Worm (Caenorhabditis elegans): ENCODE measurements around the gene R148.4.

DNA sequence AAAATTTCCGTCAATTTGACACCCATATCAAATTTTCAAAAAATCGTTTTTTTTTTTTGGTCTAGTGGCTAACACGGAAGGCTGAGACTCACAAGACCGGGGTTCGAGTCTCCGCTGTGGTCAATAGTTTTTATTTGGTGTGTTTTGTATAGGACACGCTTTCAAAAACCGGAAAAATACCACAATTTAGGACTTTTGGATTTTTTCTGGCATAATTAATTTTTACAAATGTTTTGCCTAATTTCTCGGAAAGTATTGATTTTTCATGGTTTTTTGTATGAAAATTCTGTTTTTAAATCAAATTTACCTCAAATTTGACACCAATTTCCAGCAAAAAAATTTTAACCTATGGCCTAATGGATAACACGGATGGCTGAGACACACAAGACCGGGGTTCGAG, 14.6 kb downstream of the R148.4 start, which contains the start of gene mks-1:
- TF ChIP-seq hmbx-1 (tag; optimal IDR thresholded peaks at IDR 0.05) = no peak
- no peak for TF ChIP-seq ceh-36 (tag; optimal IDR thresholded peaks at IDR 0.05)
- TF ChIP-seq flt-1 (GFP tag; IDR thresholded peaks at IDR 0.05) = no peak
- no peak for TF ChIP-seq hmg-4 (GFP tag; optimal IDR thresholded peaks at IDR 0.05)
- TF ChIP-seq ama-1 (optimal IDR thresholded peaks at IDR 0.05) = no peak
- no peak for TF ChIP-seq tbx-11 (GFP tag; IDR thresholded peaks at IDR 0.05)
- no peak for TF ChIP-seq hnd-1 (tag; optimal IDR thresholded peaks at IDR 0.05)
- no peak for TF ChIP-seq pes-1 (GFP tag; IDR thresholded peaks at IDR 0.05)
- no peak for TF ChIP-seq tra-4 (tag; optimal IDR thresholded peaks at IDR 0.05)
- TF ChIP-seq sea-1 (GFP tag; conservative IDR thresholded peaks at IDR 0.05) = no peak
- TF ChIP-seq tbx-37 (GFP tag; conservative IDR thresholded peaks at IDR 0.05) = no peak
